Worm (Caenorhabditis elegans): ENCODE measurements around the gene cup-14.

DNA sequence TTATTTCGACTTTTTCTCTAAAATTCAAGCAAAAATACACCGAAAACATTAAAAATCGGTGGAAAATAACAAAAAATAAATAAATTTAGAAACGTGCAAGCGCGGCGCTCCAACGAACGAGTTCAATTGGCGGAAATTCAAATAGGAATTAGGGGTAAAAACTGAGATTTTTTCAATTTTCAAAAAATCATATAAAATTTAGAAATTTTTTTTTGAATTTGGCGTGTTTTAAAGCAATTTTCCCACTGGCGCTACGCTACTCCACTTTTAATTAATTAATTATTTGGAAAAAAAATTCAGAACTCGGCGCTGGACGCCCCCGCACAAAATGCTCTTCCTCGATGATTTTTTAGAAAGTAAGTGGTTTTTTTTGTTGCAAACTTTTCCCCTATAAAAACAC is 3.7 kb upstream of the cup-14 start, which contains the start of gene ing-3:
- TF ChIP-seq B0019.2 (GFP tag; conservative IDR thresholded peaks at IDR 0.05): no peak
- TF ChIP-seq madf-8 (GFP tag; conservative IDR thresholded peaks at IDR 0.05): no peak
- no peak for TF ChIP-seq ceh-40 (GFP tag; IDR thresholded peaks at IDR 0.05)
- no peak for TF ChIP-seq F55B11.4 (tag; optimal IDR thresholded peaks at IDR 0.05; ENCODE audit: borderline replicate concordance, insufficient read depth)
- TF ChIP-seq ets-4 (GFP tag; optimal IDR thresholded peaks at IDR 0.05): no peak
- no peak for TF ChIP-seq ama-1 (optimal IDR thresholded peaks at IDR 0.05)
- TF ChIP-seq ama-1 (GFP tag; optimal IDR thresholded peaks at IDR 0.05): no peak
- no peak for TF ChIP-seq snpc-4 (GFP tag; optimal IDR thresholded peaks at IDR 0.05)
- no peak for TF ChIP-seq snpc-4 (tag; optimal IDR thresholded peaks at IDR 0.05)
- no peak for TF ChIP-seq athp-1 (tag; optimal IDR thresholded peaks at IDR 0.05)
